Fruit fly (Drosophila melanogaster): ENCODE data around the gene Rnmt.

DNA sequence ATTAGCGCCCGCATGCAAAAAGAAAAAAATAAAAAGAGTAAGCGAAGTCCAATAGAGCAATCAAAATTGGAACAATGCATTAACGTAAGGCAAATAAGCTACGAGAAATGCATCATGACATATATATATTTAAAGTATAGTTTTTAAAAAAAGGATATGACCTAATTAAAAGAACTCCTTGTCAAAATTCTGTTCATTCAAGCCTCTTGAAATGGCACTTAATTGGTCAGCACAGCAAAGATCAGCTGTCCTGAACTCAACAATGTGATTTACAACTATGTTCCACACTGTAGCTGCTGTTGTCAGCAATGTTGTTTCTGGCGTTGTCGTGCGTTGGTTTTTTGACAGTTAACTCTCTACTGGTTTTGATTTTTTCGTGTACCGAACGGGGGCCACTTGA is 7.9 kb upstream of the Rnmt start:
- no peak for TF ChIP-seq Pif1A (GFP tag; optimal IDR thresholded peaks at IDR 0.05)
- TF ChIP-seq EcR (GFP tag; optimal IDR thresholded peaks at IDR 0.05): no peak
- TF ChIP-seq CG13204 (GFP tag; optimal IDR thresholded peaks at IDR 0.05): no peak
- TF ChIP-seq CG34367 (tag; optimal IDR thresholded peaks at IDR 0.05): no peak
- TF ChIP-seq Pif1B (GFP tag; optimal IDR thresholded peaks at IDR 0.05): no peak
- TF ChIP-seq CG14655 (GFP tag; optimal IDR thresholded peaks at IDR 0.05): no peak
- no peak for TF ChIP-seq CG9948 (tag; optimal IDR thresholded peaks at IDR 0.05)
- no peak for TF ChIP-seq CG8301 (tag; optimal IDR thresholded peaks at IDR 0.05)
- TF ChIP-seq gl (tag; optimal IDR thresholded peaks at IDR 0.05): no peak
- no peak for TF ChIP-seq CG10348 (GFP tag; IDR thresholded peaks at IDR 0.05)
- no peak for TF ChIP-seq CG8159 (tag; optimal IDR thresholded peaks at IDR 0.05)
- TF ChIP-seq Snoo (tag; optimal IDR thresholded peaks at IDR 0.05): no peak
- TF ChIP-seq rn (GFP tag; IDR thresholded peaks at IDR 0.05): no peak

Data from whole organism, pupa.